Worm (Caenorhabditis elegans) whole organism, L2 larva: Measurements from ENCODE around the gene C44B11.6.

Source experiments
- C34F6.9 ChIP-seq: fragments of 150-350 bp; optimal IDR thresholded peaks from 2 replicates; lab custom pipeline; 2014; ENCODE audit warnings: missing biosample characterization, missing genetic modification characterization
- F13H6.1 ChIP-seq: sonication (generic microtip); optimal IDR thresholded peaks from 2 replicates; lab custom pipeline; 2016; ENCODE audit warnings: missing genetic modification characterization, missing compliant biosample characterization
- R02D3.7 ChIP-seq: fragments of 150-350 bp; optimal IDR thresholded peaks from 2 replicates; lab custom pipeline; 2014; ENCODE audit warnings: missing biosample characterization, missing genetic modification characterization
- Y55F3AM.14 ChIP-seq: fragments of 200-800 bp; sonication (Bioruptor generic); optimal IDR thresholded peaks from 2 replicates; lab custom pipeline; 2018; ENCODE audit warnings: mild to moderate bottlenecking, missing genetic modification characterization, missing compliant biosample characterization
- ZK546.5 ChIP-seq: sonication (generic microtip); optimal IDR thresholded peaks from 2 replicates; lab custom pipeline; 2017; ENCODE audit warnings: missing biosample characterization, missing genetic modification characterization
- alr-1 ChIP-seq: fragments of 150-350 bp; optimal IDR thresholded peaks from 2 replicates; lab custom pipeline; 2014; ENCODE audit warnings: missing biosample characterization, missing genetic modification characterization
- ama-1 ChIP-seq: fragments of 150-350 bp; optimal IDR thresholded peaks from 2 replicates; lab custom pipeline; 2018; ENCODE audit warnings: inconsistent platforms
- blmp-1 ChIP-seq: sonication (generic microtip); optimal IDR thresholded peaks from 2 replicates; lab custom pipeline; 2017; ENCODE audit warnings: missing genetic modification characterization, mild to moderate bottlenecking, missing compliant biosample characterization, antibody characterized with exemption, moderate library complexity; ENCODE audit not compliant: insufficient read depth
- ceh-16 ChIP-seq: fragments of 150-350 bp; optimal IDR thresholded peaks from 2 replicates; lab custom pipeline; 2014; ENCODE audit warnings: missing biosample characterization, missing genetic modification characterization
- crh-2 ChIP-seq: sonication (generic microtip); optimal IDR thresholded peaks from 2 replicates; lab custom pipeline; 2017; ENCODE audit warnings: missing biosample characterization, missing genetic modification characterization
- egl-27 ChIP-seq: sonication (generic microtip); optimal IDR thresholded peaks from 3 replicates; lab custom pipeline; 2017; ENCODE audit warnings: missing biosample characterization, missing genetic modification reagents, missing genetic modification characterization
- elt-1 ChIP-seq: fragments of 150-350 bp; optimal IDR thresholded peaks from 2 replicates; lab custom pipeline; 2014; ENCODE audit warnings: missing biosample characterization, missing genetic modification characterization
- elt-3 ChIP-seq: sonication (generic microtip); optimal IDR thresholded peaks from 2 replicates; lab custom pipeline; 2017; ENCODE audit warnings: missing biosample characterization, missing genetic modification characterization
- fos-1 ChIP-seq: fragments of 150-350 bp; optimal IDR thresholded peaks from 2 replicates; lab custom pipeline; 2014; ENCODE audit warnings: missing biosample characterization, missing genetic modification characterization
- gmeb-1 ChIP-seq: fragments of 150-350 bp; optimal IDR thresholded peaks from 2 replicates; lab custom pipeline; 2014; ENCODE audit warnings: missing biosample characterization, missing genetic modification characterization
- lin-11 ChIP-seq: fragments of 150-350 bp; sonication (generic microtip); optimal IDR thresholded peaks from 2 replicates; lab custom pipeline; 2014; ENCODE audit warnings: missing biosample characterization, missing genetic modification characterization, inconsistent platforms, mixed read lengths
- lin-39 ChIP-seq: fragments of 150-350 bp; optimal IDR thresholded peaks from 2 replicates; lab custom pipeline; 2014; ENCODE audit warnings: missing biosample characterization, missing genetic modification reagents, missing genetic modification characterization
- mab-5 ChIP-seq: fragments of 150-350 bp; optimal IDR thresholded peaks from 2 replicates; lab custom pipeline; 2014; ENCODE audit warnings: missing biosample characterization, missing genetic modification characterization
- mbf-1 ChIP-seq: sonication (generic microtip); optimal IDR thresholded peaks from 2 replicates; lab custom pipeline; 2017; ENCODE audit warnings: missing biosample characterization, missing genetic modification characterization
- mdl-1 ChIP-seq, 2 experiments: fragments of 150-350 bp in 1 of 2; sonication (generic microtip) in 1 of 2; optimal IDR thresholded peaks; 2 replicates each; lab custom pipeline; 2017; ENCODE audit warnings: missing biosample characterization in 2 of 2, missing genetic modification characterization in 2 of 2
- nhr-10 ChIP-seq: sonication (generic microtip); optimal IDR thresholded peaks from 2 replicates; lab custom pipeline; 2017; ENCODE audit warnings: missing biosample characterization, missing genetic modification characterization
- nhr-11 ChIP-seq: fragments of 150-350 bp; optimal IDR thresholded peaks from 2 replicates; lab custom pipeline; 2014; ENCODE audit warnings: missing biosample characterization, missing genetic modification characterization
- nhr-12 ChIP-seq: fragments of 150-350 bp; optimal IDR thresholded peaks from 2 replicates; lab custom pipeline; 2014; ENCODE audit warnings: missing biosample characterization, missing genetic modification characterization
- nhr-129 ChIP-seq: fragments of 150-350 bp; optimal IDR thresholded peaks from 2 replicates; lab custom pipeline; 2014; ENCODE audit warnings: missing biosample characterization, missing genetic modification characterization
- nhr-21 ChIP-seq: fragments of 150-350 bp; optimal IDR thresholded peaks from 2 replicates; lab custom pipeline; 2014; ENCODE audit warnings: missing biosample characterization, missing genetic modification characterization
- nhr-23 ChIP-seq: fragments of 150-350 bp; optimal IDR thresholded peaks from 2 replicates; lab custom pipeline; 2014; ENCODE audit warnings: missing biosample characterization, missing genetic modification reagents, missing genetic modification characterization
- nhr-237 ChIP-seq: fragments of 150-350 bp; optimal IDR thresholded peaks from 2 replicates; lab custom pipeline; 2014; ENCODE audit warnings: missing biosample characterization, missing genetic modification characterization
- nhr-77 ChIP-seq: fragments of 150-350 bp; optimal IDR thresholded peaks from 2 replicates; lab custom pipeline; 2014; ENCODE audit warnings: missing biosample characterization, missing genetic modification characterization
- peb-1 ChIP-seq: fragments of 150-350 bp; optimal IDR thresholded peaks from 2 replicates; lab custom pipeline; 2014; ENCODE audit warnings: missing biosample characterization, missing genetic modification characterization
- sem-4 ChIP-seq: fragments of 150-350 bp; optimal IDR thresholded peaks from 2 replicates; lab custom pipeline; 2014; ENCODE audit warnings: missing biosample characterization, missing genetic modification reagents, missing genetic modification characterization
- sma-9 ChIP-seq, 2 experiments: fragments of 150-350 bp in 1 of 2; sonication (generic microtip) in 1 of 2; optimal IDR thresholded peaks; 2 replicates each; lab custom pipeline; 2014 to 2016; ENCODE audit warnings: missing genetic modification characterization in 2 of 2, mild to moderate bottlenecking in 1 of 2, missing biosample characterization in 1 of 2, missing compliant biosample characterization in 1 of 2, missing genetic modification reagents in 1 of 2, moderate library complexity in 1 of 2
- snpc-4 ChIP-seq: fragments of 150-350 bp; optimal IDR thresholded peaks from 2 replicates; lab custom pipeline; 2014; ENCODE audit warnings: missing biosample characterization, missing genetic modification characterization
- unc-39 ChIP-seq: fragments of 150-350 bp; optimal IDR thresholded peaks from 2 replicates; lab custom pipeline; 2014; ENCODE audit warnings: missing biosample characterization, missing genetic modification characterization
- unc-55 ChIP-seq: fragments of 150-350 bp; sonication (generic microtip); optimal IDR thresholded peaks from 3 replicates; lab custom pipeline; 2014; ENCODE audit warnings: missing biosample characterization, missing genetic modification reagents, missing genetic modification characterization
- unc-62 ChIP-seq: fragments of 150-350 bp; optimal IDR thresholded peaks from 2 replicates; lab custom pipeline; 2014; ENCODE audit warnings: missing biosample characterization, missing genetic modification reagents, missing genetic modification characterization
- ztf-1 ChIP-seq: fragments of 200-800 bp; sonication (Bioruptor generic); conservative IDR thresholded peaks from 2 replicates; pipeline ENCODE4 v1.3.6; 2022; ENCODE audit warnings: missing genetic modification characterization, missing compliant biosample characterization
- ztf-4 ChIP-seq: fragments of 150-350 bp; optimal IDR thresholded peaks from 2 replicates; lab custom pipeline; 2014; ENCODE audit warnings: missing biosample characterization, missing genetic modification characterization

The C44B11.6 gene

DNA sequence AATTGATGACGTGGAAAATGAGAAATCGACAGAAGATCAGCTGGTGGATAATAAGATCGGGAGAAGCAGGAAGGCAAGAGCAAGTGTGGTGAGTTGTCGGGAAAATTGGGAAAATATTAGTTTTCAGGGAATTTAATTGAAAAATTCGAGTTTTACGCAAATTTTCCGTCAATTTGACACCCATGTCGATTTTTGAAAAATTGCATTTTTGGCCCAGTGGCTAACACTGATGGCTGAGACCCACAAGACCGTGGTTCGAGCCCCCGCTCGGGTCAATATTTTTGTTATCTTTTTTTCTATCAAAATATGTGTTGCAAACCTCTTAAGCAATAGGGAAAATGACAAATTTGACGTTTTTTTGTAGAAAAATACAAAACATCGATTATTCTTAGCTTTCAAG is 35.6 kb downstream of the C44B11.6 start:
- TF ChIP-seq mbf-1 (no peak), mab-5 (tag; lab: Kevin White, UChicago) (no peak), nhr-77 (tag; lab: Kevin White, UChicago) (no peak), peb-1 (tag; lab: Kevin White, UChicago) (no peak), alr-1 (tag; lab: Kevin White, UChicago) (no peak), R02D3.7 (tag; lab: Kevin White, UChicago) (no peak), Y55F3AM.14 (GFP tag; lab: Kevin White, UChicago) (no peak), elt-1 (tag; lab: Kevin White, UChicago) (no peak), ztf-4 (tag; lab: Kevin White, UChicago) (no peak), ZK546.5 (no peak), sma-9 (GFP tag; optimal IDR thresholded peaks at IDR 0.05; lab: Kevin White, UChicago) (no peak), sma-9 (tag; optimal IDR thresholded peaks at IDR 0.05; lab: Kevin White, UChicago) (no peak)

DNA sequence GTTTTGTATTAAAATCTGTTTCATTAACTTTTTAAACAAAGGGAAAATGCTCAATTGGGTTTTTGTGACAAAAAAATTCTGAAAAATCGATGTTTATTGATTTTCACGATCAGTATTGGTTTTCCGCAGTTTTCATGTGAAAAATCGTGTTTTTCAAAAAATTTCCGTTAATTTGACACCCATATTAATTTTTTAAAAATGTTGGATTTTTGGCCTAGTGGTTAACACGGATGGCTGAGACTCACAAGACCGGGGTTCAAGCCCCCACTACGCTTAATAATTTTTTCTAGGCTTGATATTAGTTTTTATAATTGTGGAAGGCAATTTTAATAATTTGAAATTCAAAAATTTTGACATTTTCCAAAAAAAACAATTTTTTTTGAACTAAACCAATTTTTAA is 37.7 kb downstream of the C44B11.6 start:
- TF ChIP-seq blmp-1 (no peak), R02D3.7 (tag; lab: Kevin White, UChicago) (no peak), elt-3 (tag; lab: Kevin White, UChicago) (no peak), ztf-1 (GFP tag; lab: Robert Waterston, UW) (no peak), F13H6.1 (no peak), crh-2 (tag; lab: Kevin White, UChicago) (no peak), fos-1 (no peak), ceh-16 (tag; lab: Kevin White, UChicago) (no peak), sma-9 (GFP tag; optimal IDR thresholded peaks at IDR 0.05; lab: Kevin White, UChicago) (no peak), sma-9 (tag; optimal IDR thresholded peaks at IDR 0.05; lab: Kevin White, UChicago) (no peak), sem-4 (no peak), unc-55 (GFP tag; lab: Kevin White, UChicago) (no peak), nhr-10 (tag; lab: Kevin White, UChicago) (no peak), mab-5 (tag; lab: Kevin White, UChicago) (no peak), nhr-23 (tag; lab: Kevin White, UChicago) (no peak), mbf-1 (no peak), lin-11 (no peak)

DNA sequence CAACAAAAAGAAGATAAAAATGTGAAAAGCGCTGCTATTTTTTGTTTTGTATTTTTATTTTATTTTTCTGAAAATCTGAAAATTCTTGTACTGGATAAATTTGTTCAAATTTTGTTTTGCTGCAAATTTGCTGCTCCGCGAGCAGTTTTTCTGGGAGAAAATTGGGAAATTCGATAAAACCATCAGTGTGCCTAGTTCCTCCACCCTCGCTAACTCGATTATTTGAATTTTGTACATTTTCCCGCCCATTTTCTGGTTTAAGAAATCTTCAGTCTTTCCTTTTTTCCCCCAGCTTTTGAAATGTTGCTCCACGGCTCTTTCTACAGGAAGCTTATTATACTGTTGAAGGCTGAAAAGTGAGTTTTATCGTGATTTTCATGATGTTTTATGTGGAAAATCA is 38.2 kb downstream of the C44B11.6 start, which contains the start of gene R148.8:
Gene R148.8, plus strand, starts transcription at position 301 of the 400 bp plus-strand sequence.
- TF ChIP-seq nhr-10 (tag; lab: Kevin White, UChicago) (no peak), nhr-21 (no peak), nhr-129 (no peak), nhr-77 (tag; lab: Kevin White, UChicago) (no peak), C34F6.9 (tag; lab: Kevin White, UChicago) (no peak), ceh-16 (tag; lab: Kevin White, UChicago) (no peak), mbf-1 (no peak), F13H6.1 (no peak), snpc-4 (tag; lab: Kevin White, UChicago) (no peak)

DNA sequence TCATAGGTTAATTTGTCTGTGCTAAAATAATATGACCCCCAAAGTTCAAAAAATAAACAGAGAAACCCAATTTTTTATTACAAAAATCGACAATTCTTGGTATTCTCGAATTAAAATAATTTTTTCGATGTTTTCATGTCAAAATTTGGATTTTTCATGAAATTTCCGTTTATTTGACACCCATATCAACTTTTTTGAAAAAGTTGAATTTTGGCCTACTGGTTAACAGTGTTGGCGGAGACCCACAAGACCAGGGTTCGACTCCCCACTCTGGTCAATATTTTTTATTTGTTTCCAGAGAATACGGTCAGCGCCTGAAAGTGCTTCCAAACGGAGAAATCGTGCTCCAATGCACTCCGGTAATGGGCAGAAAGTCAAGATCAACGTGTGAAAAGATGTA is 38.8 kb downstream of the C44B11.6 start:
- TF ChIP-seq nhr-11 (tag; lab: Kevin White, UChicago), result no peak
- TF ChIP-seq egl-27 (tag; lab: Kevin White, UChicago), result no peak
- TF ChIP-seq snpc-4 (tag; lab: Kevin White, UChicago), result no peak
- TF ChIP-seq unc-39 (tag; lab: Kevin White, UChicago), result no peak
- no peak for TF ChIP-seq ama-1 (lab: Kevin White, UChicago)
- no peak for TF ChIP-seq nhr-23 (tag; lab: Kevin White, UChicago)
- TF ChIP-seq nhr-12, result no peak
- TF ChIP-seq nhr-77 (tag; lab: Kevin White, UChicago), result no peak
- TF ChIP-seq alr-1 (tag; lab: Kevin White, UChicago), result no peak
- TF ChIP-seq lin-39 (tag; lab: Kevin White, UChicago), result no peak
- no peak for TF ChIP-seq gmeb-1 (tag; lab: Kevin White, UChicago)
- no peak for TF ChIP-seq mdl-1 (tag; optimal IDR thresholded peaks at IDR 0.05; lab: Kevin White, UChicago)

DNA sequence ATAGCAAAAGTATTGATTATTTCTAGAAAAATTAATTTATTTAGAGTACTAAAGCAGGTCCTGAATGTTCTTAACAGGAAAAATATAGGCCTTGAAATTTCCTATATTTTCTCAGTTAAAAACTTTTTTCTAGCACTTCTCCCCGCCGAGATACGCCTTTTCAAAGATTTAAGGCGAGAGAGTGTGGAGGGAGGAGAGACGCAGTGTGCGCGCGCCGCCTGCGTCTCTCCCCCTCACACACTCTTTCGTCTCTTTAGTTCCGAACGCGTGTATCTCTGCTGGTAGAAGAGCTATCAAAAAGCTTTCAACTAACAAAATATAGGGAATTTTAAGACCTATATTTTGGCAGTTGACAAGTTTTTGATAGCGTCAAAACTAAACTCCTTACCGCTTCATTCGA is 45.0 kb downstream of the C44B11.6 start:
- TF ChIP-seq unc-39 (tag; lab: Kevin White, UChicago) (no peak), ZK546.5 (no peak), blmp-1 (no peak), ztf-4 (tag; lab: Kevin White, UChicago) (no peak), unc-62 (GFP tag; lab: Kevin White, UChicago) (no peak), nhr-77 (tag; lab: Kevin White, UChicago) (no peak), lin-11 (no peak), Y55F3AM.14 (GFP tag; lab: Kevin White, UChicago) (no peak), nhr-11 (tag; lab: Kevin White, UChicago) (no peak), nhr-237 (no peak), elt-1 (tag; lab: Kevin White, UChicago) (no peak), nhr-129 (no peak), ama-1 (lab: Kevin White, UChicago) (no peak), sem-4 (no peak), sma-9 (GFP tag; optimal IDR thresholded peaks at IDR 0.05; lab: Kevin White, UChicago) (no peak), sma-9 (tag; optimal IDR thresholded peaks at IDR 0.05; lab: Kevin White, UChicago) (no peak)
- TF ChIP-seq, all 48 proteins: peak for 0
